Worm (Caenorhabditis elegans): ENCODE measurements around the gene psr-1.

DNA sequence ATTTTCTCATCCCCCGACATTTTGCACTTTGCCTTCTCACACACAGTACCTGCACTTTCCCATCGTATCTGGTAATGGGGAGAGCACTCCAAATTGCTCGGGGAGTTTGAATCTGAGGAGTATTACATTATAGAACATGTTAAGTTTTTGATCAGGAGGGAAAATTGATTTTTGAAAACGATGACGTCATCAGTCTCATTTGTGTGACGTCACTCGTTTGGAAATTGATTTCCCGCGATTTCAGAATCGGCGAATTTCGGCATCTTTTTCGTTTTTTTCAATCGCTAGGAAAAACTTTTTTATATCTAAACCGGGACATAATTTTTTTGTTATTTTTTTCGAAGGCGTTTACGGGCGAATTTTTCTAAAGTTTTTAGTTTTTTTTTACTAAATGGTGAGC is 20.3 kb downstream of the psr-1 start:
- TF ChIP-seq F39B2.1 (GFP tag; IDR thresholded peaks at IDR 0.05) (no peak), mel-28 (tag; optimal IDR thresholded peaks at IDR 0.05; ENCODE audit: borderline replicate concordance) (no peak), dpl-1 (GFP tag; optimal IDR thresholded peaks at IDR 0.05) (no peak), atf-7 (tag; optimal IDR thresholded peaks at IDR 0.05) (no peak), D2030.7 (GFP tag; IDR thresholded peaks at IDR 0.05) (no peak), unc-130 (GFP tag; optimal IDR thresholded peaks at IDR 0.05) (no peak), die-1 (tag; optimal IDR thresholded peaks at IDR 0.05) (no peak), tbp1 (GFP tag; optimal IDR thresholded peaks at IDR 0.05) (no peak), Y53G8AR.9 (GFP tag; conservative IDR thresholded peaks at IDR 0.05) (no peak)
